Worm (Caenorhabditis elegans) whole organism, L2 larva: ENCODE data around the gene F25G6.8.

Experiments used
- C34F6.9 ChIP-seq: fragments of 150-350 bp; optimal IDR thresholded peaks from 2 replicates; lab custom pipeline; 2014; ENCODE audit warnings: missing biosample characterization, missing genetic modification characterization
- F13H6.1 ChIP-seq: sonication (generic microtip); optimal IDR thresholded peaks from 2 replicates; lab custom pipeline; 2016; ENCODE audit warnings: missing genetic modification characterization, missing compliant biosample characterization
- Y55F3AM.14 ChIP-seq: fragments of 200-800 bp; sonication (Bioruptor generic); optimal IDR thresholded peaks from 2 replicates; lab custom pipeline; 2018; ENCODE audit warnings: mild to moderate bottlenecking, missing genetic modification characterization, missing compliant biosample characterization
- ZK546.5 ChIP-seq: sonication (generic microtip); optimal IDR thresholded peaks from 2 replicates; lab custom pipeline; 2017; ENCODE audit warnings: missing biosample characterization, missing genetic modification characterization
- alr-1 ChIP-seq: fragments of 150-350 bp; optimal IDR thresholded peaks from 2 replicates; lab custom pipeline; 2014; ENCODE audit warnings: missing biosample characterization, missing genetic modification characterization
- aly-2 ChIP-seq: fragments of 150-350 bp; optimal IDR thresholded peaks from 2 replicates; lab custom pipeline; 2014; ENCODE audit warnings: missing biosample characterization, missing genetic modification characterization
- ama-1 ChIP-seq: fragments of 150-350 bp; optimal IDR thresholded peaks from 2 replicates; lab custom pipeline; 2018; ENCODE audit warnings: inconsistent platforms
- blmp-1 ChIP-seq: sonication (generic microtip); optimal IDR thresholded peaks from 2 replicates; lab custom pipeline; 2017; ENCODE audit warnings: missing genetic modification characterization, mild to moderate bottlenecking, missing compliant biosample characterization, antibody characterized with exemption, moderate library complexity; ENCODE audit not compliant: insufficient read depth
- ceh-16 ChIP-seq: fragments of 150-350 bp; optimal IDR thresholded peaks from 2 replicates; lab custom pipeline; 2014; ENCODE audit warnings: missing biosample characterization, missing genetic modification characterization
- crh-2 ChIP-seq: sonication (generic microtip); optimal IDR thresholded peaks from 2 replicates; lab custom pipeline; 2017; ENCODE audit warnings: missing biosample characterization, missing genetic modification characterization
- dmd-4 ChIP-seq: sonication (generic microtip); optimal IDR thresholded peaks from 2 replicates; lab custom pipeline; 2017; ENCODE audit warnings: missing biosample characterization, missing genetic modification characterization
- egl-27 ChIP-seq: sonication (generic microtip); optimal IDR thresholded peaks from 3 replicates; lab custom pipeline; 2017; ENCODE audit warnings: missing biosample characterization, missing genetic modification reagents, missing genetic modification characterization
- elt-1 ChIP-seq: fragments of 150-350 bp; optimal IDR thresholded peaks from 2 replicates; lab custom pipeline; 2014; ENCODE audit warnings: missing biosample characterization, missing genetic modification characterization
- elt-3 ChIP-seq: sonication (generic microtip); optimal IDR thresholded peaks from 2 replicates; lab custom pipeline; 2017; ENCODE audit warnings: missing biosample characterization, missing genetic modification characterization
- fos-1 ChIP-seq: fragments of 150-350 bp; optimal IDR thresholded peaks from 2 replicates; lab custom pipeline; 2014; ENCODE audit warnings: missing biosample characterization, missing genetic modification characterization
- gmeb-1 ChIP-seq: fragments of 150-350 bp; optimal IDR thresholded peaks from 2 replicates; lab custom pipeline; 2014; ENCODE audit warnings: missing biosample characterization, missing genetic modification characterization
- lin-11 ChIP-seq: fragments of 150-350 bp; sonication (generic microtip); optimal IDR thresholded peaks from 2 replicates; lab custom pipeline; 2014; ENCODE audit warnings: missing biosample characterization, missing genetic modification characterization, inconsistent platforms, mixed read lengths
- lin-13 ChIP-seq: fragments of 150-350 bp; optimal IDR thresholded peaks from 2 replicates; lab custom pipeline; 2014; ENCODE audit warnings: missing biosample characterization, missing genetic modification reagents, missing genetic modification characterization
- lsy-2 ChIP-seq, 2 experiments: fragments of 150-350 bp in 1 of 2; sonication (generic microtip) in 1 of 2; optimal IDR thresholded peaks; 2 replicates each; lab custom pipeline; 2014 to 2017; ENCODE audit warnings: missing biosample characterization in 2 of 2, missing genetic modification characterization in 2 of 2
- mab-5 ChIP-seq: fragments of 150-350 bp; optimal IDR thresholded peaks from 2 replicates; lab custom pipeline; 2014; ENCODE audit warnings: missing biosample characterization, missing genetic modification characterization
- mdl-1 ChIP-seq, 2 experiments: fragments of 150-350 bp in 1 of 2; sonication (generic microtip) in 1 of 2; optimal IDR thresholded peaks; 2 replicates each; lab custom pipeline; 2017; ENCODE audit warnings: missing biosample characterization in 2 of 2, missing genetic modification characterization in 2 of 2
- nhr-10 ChIP-seq: sonication (generic microtip); optimal IDR thresholded peaks from 2 replicates; lab custom pipeline; 2017; ENCODE audit warnings: missing biosample characterization, missing genetic modification characterization
- nhr-11 ChIP-seq: fragments of 150-350 bp; optimal IDR thresholded peaks from 2 replicates; lab custom pipeline; 2014; ENCODE audit warnings: missing biosample characterization, missing genetic modification characterization
- nhr-129 ChIP-seq: fragments of 150-350 bp; optimal IDR thresholded peaks from 2 replicates; lab custom pipeline; 2014; ENCODE audit warnings: missing biosample characterization, missing genetic modification characterization
- nhr-21 ChIP-seq: fragments of 150-350 bp; optimal IDR thresholded peaks from 2 replicates; lab custom pipeline; 2014; ENCODE audit warnings: missing biosample characterization, missing genetic modification characterization
- nhr-23 ChIP-seq: fragments of 150-350 bp; optimal IDR thresholded peaks from 2 replicates; lab custom pipeline; 2014; ENCODE audit warnings: missing biosample characterization, missing genetic modification reagents, missing genetic modification characterization
- nhr-25 ChIP-seq: fragments of 150-350 bp; sonication (generic microtip); optimal IDR thresholded peaks from 3 replicates; lab custom pipeline; 2014; ENCODE audit warnings: missing biosample characterization, missing genetic modification characterization
- nhr-6 ChIP-seq: fragments of 150-350 bp; optimal IDR thresholded peaks from 2 replicates; lab custom pipeline; 2014; ENCODE audit warnings: missing biosample characterization, missing genetic modification characterization
- nhr-77 ChIP-seq: fragments of 150-350 bp; optimal IDR thresholded peaks from 2 replicates; lab custom pipeline; 2014; ENCODE audit warnings: missing biosample characterization, missing genetic modification characterization
- peb-1 ChIP-seq: fragments of 150-350 bp; optimal IDR thresholded peaks from 2 replicates; lab custom pipeline; 2014; ENCODE audit warnings: missing biosample characterization, missing genetic modification characterization
- sem-4 ChIP-seq: fragments of 150-350 bp; optimal IDR thresholded peaks from 2 replicates; lab custom pipeline; 2014; ENCODE audit warnings: missing biosample characterization, missing genetic modification reagents, missing genetic modification characterization
- skn-1 ChIP-seq: sonication (generic microtip); optimal IDR thresholded peaks from 2 replicates; lab custom pipeline; 2017; ENCODE audit warnings: missing biosample characterization, missing genetic modification characterization
- sma-3 ChIP-seq: sonication (generic microtip); optimal IDR thresholded peaks from 2 replicates; lab custom pipeline; 2016; ENCODE audit warnings: missing genetic modification reagents, missing genetic modification characterization, missing compliant biosample characterization
- sma-9 ChIP-seq, 2 experiments: fragments of 150-350 bp in 1 of 2; sonication (generic microtip) in 1 of 2; optimal IDR thresholded peaks; 2 replicates each; lab custom pipeline; 2014 to 2016; ENCODE audit warnings: missing genetic modification characterization in 2 of 2, mild to moderate bottlenecking in 1 of 2, missing biosample characterization in 1 of 2, missing compliant biosample characterization in 1 of 2, missing genetic modification reagents in 1 of 2, moderate library complexity in 1 of 2
- snpc-4 ChIP-seq: fragments of 150-350 bp; optimal IDR thresholded peaks from 2 replicates; lab custom pipeline; 2014; ENCODE audit warnings: missing biosample characterization, missing genetic modification characterization
- unc-55 ChIP-seq: fragments of 150-350 bp; sonication (generic microtip); optimal IDR thresholded peaks from 3 replicates; lab custom pipeline; 2014; ENCODE audit warnings: missing biosample characterization, missing genetic modification reagents, missing genetic modification characterization
- unc-62 ChIP-seq: fragments of 150-350 bp; optimal IDR thresholded peaks from 2 replicates; lab custom pipeline; 2014; ENCODE audit warnings: missing biosample characterization, missing genetic modification reagents, missing genetic modification characterization
- zag-1 ChIP-seq: fragments of 150-350 bp; optimal IDR thresholded peaks from 2 replicates; lab custom pipeline; 2014; ENCODE audit warnings: missing biosample characterization, missing genetic modification characterization
- ztf-4 ChIP-seq: fragments of 150-350 bp; optimal IDR thresholded peaks from 2 replicates; lab custom pipeline; 2014; ENCODE audit warnings: missing biosample characterization, missing genetic modification characterization

Gene F25G6.8

DNA sequence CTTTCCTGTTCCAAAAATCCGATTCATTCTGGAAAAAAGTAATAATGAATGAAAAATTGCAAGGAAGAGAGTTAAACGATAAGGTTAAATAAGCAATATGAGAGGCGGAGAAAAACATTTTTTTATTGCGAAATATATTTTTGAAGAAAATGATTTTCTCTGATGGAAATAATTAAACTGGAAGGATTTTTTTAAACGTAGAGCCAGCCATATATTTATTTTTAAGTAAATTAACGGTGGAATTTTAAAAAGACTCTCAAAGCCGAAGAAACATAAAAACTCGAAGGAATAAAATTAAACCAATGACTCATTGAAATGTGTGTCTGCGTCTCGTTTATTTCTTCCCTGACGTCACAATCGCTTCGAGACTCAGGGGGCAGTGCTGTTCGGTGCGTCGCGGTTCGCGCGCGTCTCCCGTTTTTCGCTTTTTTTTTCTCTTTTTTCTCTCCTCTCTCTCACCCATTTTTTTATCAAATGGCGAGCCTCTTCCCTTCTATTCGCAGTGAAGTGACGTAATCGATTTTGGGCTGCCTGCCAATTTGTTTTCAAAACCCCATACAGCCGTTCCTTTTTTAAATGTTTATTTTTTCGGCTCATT, 41.2 kb upstream of the F25G6.8 start, which contains the start of gene vps-60:
TSS of gene vps-60 (minus strand) at position 30 of the 598 bp plus-strand sequence.
- TF ChIP-seq lsy-2 (tag; optimal IDR thresholded peaks at IDR 0.05; lab: Kevin White, UChicago), result peak; percentile 74 to 93
- TF ChIP-seq lin-13 (GFP tag; lab: Kevin White, UChicago), result peak; percentile 94
- peak; percentile 84 for TF ChIP-seq nhr-25 (tag; lab: Kevin White, UChicago)
- peak; percentile 100 for TF ChIP-seq fos-1
- no peak for TF ChIP-seq nhr-77 (tag; lab: Kevin White, UChicago)
- no peak for TF ChIP-seq nhr-11 (tag; lab: Kevin White, UChicago)
- peak; percentile 84 for TF ChIP-seq gmeb-1 (tag; lab: Kevin White, UChicago)
- peak; percentile 76 for TF ChIP-seq nhr-6 (tag; lab: Kevin White, UChicago)
- peak; percentile 94 for TF ChIP-seq sma-3 (GFP tag; lab: Kevin White, UChicago)
- peak; percentile 90 for TF ChIP-seq F13H6.1 (tag; lab: Kevin White, UChicago)
- peak; percentile 27 for TF ChIP-seq ZK546.5
- peak; percentile 98 for TF ChIP-seq C34F6.9 (tag; lab: Kevin White, UChicago)
- TF ChIP-seq alr-1 (tag; lab: Kevin White, UChicago), result no peak
- peak; percentile 14 for TF ChIP-seq skn-1 (tag; lab: Kevin White, UChicago)
- TF ChIP-seq ceh-16, result peak; percentile 30
- TF ChIP-seq ztf-4, result peak; percentile 90
- peak; percentile 75 for TF ChIP-seq Y55F3AM.14 (GFP tag; lab: Kevin White, UChicago)
- peak; percentile 87 for TF ChIP-seq nhr-21 (tag; lab: Kevin White, UChicago)
- peak; percentile 84 for TF ChIP-seq zag-1 (tag; lab: Kevin White, UChicago)
- TF ChIP-seq unc-55 (GFP tag; lab: Kevin White, UChicago), result peak; percentile 99
- peak; percentile 20 for TF ChIP-seq nhr-10 (tag; lab: Kevin White, UChicago)
- peak; percentile 91 for TF ChIP-seq blmp-1 (tag; lab: Kevin White, UChicago)
- peak; percentile 92 for TF ChIP-seq nhr-129 (tag; lab: Kevin White, UChicago)
- peak; percentile 51 for TF ChIP-seq unc-62 (GFP tag; lab: Kevin White, UChicago)
- peak; percentile 90 for TF ChIP-seq sem-4 (tag; lab: Kevin White, UChicago)
- TF ChIP-seq egl-27, result peak; percentile 71
- TF ChIP-seq crh-2 (tag; lab: Kevin White, UChicago), result peak; percentile 98
- peak; percentile 94 for TF ChIP-seq sma-9 (GFP tag; optimal IDR thresholded peaks at IDR 0.05; lab: Kevin White, UChicago)
- no peak for TF ChIP-seq sma-9 (tag; optimal IDR thresholded peaks at IDR 0.05; lab: Kevin White, UChicago)
- TF ChIP-seq mab-5 (tag; lab: Kevin White, UChicago), result peak; percentile 85
- no peak for TF ChIP-seq aly-2
- TF ChIP-seq mdl-1 (tag; optimal IDR thresholded peaks at IDR 0.05; lab: Kevin White, UChicago), result peak; percentile 29 to 72
- TF ChIP-seq ama-1 (lab: Kevin White, UChicago), result peak; percentile 64
- peak; percentile 86 for TF ChIP-seq snpc-4
- TF ChIP-seq peb-1, result no peak
- no peak for TF ChIP-seq elt-1 (tag; lab: Kevin White, UChicago)
- no peak for TF ChIP-seq nhr-23 (tag; lab: Kevin White, UChicago)
- peak; percentile 91 for TF ChIP-seq lin-11 (tag; lab: Kevin White, UChicago)
- TF ChIP-seq elt-3 (tag; lab: Kevin White, UChicago), result no peak
- TF ChIP-seq, all 48 proteins: peak for 30

- TF ChIP-seq elt-3 (tag; lab: Kevin White, UChicago) (no peak), nhr-23 (tag; lab: Kevin White, UChicago) (no peak), fos-1 (peak; percentile 26), ama-1 (lab: Kevin White, UChicago) (no peak), crh-2 (tag; lab: Kevin White, UChicago) (peak; percentile 72), sma-9 (GFP tag; optimal IDR thresholded peaks at IDR 0.05; lab: Kevin White, UChicago) (peak; percentile 47), sma-9 (tag; optimal IDR thresholded peaks at IDR 0.05; lab: Kevin White, UChicago) (no peak), nhr-21 (tag; lab: Kevin White, UChicago) (peak; percentile 1), dmd-4 (tag; lab: Kevin White, UChicago) (no peak)
- TF ChIP-seq, all 48 proteins: peak for 4
Measured at ce11 chrV:8603272-8603671, 38.3 kb upstream of the F25G6.8 start, which contains the start of gene F41E6.5. Gene F41E6.5 (plus strand): TSS chrV:8603480.
